Worm (Caenorhabditis elegans): Measurements from ENCODE around the gene dsb-1.

- TF ChIP-seq hmbx-1 (tag; optimal IDR thresholded peaks at IDR 0.05): no peak
- no peak for TF ChIP-seq tbx-11 (GFP tag; IDR thresholded peaks at IDR 0.05)
- TF ChIP-seq flt-1 (GFP tag; IDR thresholded peaks at IDR 0.05): peak; percentile 43; the same call in 1 of the 2 replicates
- TF ChIP-seq hnd-1 (tag; optimal IDR thresholded peaks at IDR 0.05): no peak
- TF ChIP-seq tra-4 (tag; optimal IDR thresholded peaks at IDR 0.05): no peak
Observed at ce11 chrIV:12417536-12418195, 8.9 kb downstream of the dsb-1 start, which contains the start of gene F08G5.3.
